Fruit fly (Drosophila melanogaster) whole organism, embryonic: ENCODE measurements around the gene Nf-YA.

Source experiments
- Adf1 ChIP-seq: fragments of 200-800 bp; sonication (Bioruptor generic); IDR thresholded peaks from 2 replicates; pipeline ENCODE4 v1.3.6; 2022; ENCODE audit warnings: missing biosample characterization, missing genetic modification characterization
- CG11695 ChIP-seq: fragments of 200-800 bp; sonication (Bioruptor generic); IDR thresholded peaks from 3 replicates; pipeline ENCODE4 v1.3.6; 2022; ENCODE audit warnings: missing biosample characterization, missing genetic modification characterization
- CG11723 ChIP-seq: fragments of 200-800 bp; sonication (Bioruptor generic); optimal IDR thresholded peaks from 2 replicates; lab custom pipeline; 2017; ENCODE audit warnings: missing biosample characterization, mild to moderate bottlenecking, missing genetic modification characterization
- CG1233 ChIP-seq: fragments of 200-800 bp; sonication (Bioruptor generic); optimal IDR thresholded peaks from 4 replicates; lab custom pipeline; 2018; ENCODE audit warnings: missing biosample characterization, mild to moderate bottlenecking, missing genetic modification characterization
- CG14014 ChIP-seq: fragments of 200-800 bp; sonication (Bioruptor generic); IDR thresholded peaks from 2 replicates; pipeline ENCODE4 v1.3.6; 2022; ENCODE audit warnings: missing biosample characterization, missing genetic modification characterization
- CG15514 ChIP-seq: fragments of 200-800 bp; sonication (Bioruptor generic); optimal IDR thresholded peaks from 3 replicates; lab custom pipeline; 2017; ENCODE audit warnings: missing biosample characterization, missing genetic modification characterization, mild to moderate bottlenecking, moderate library complexity, missing genetic modification reagents
- CG1602 ChIP-seq: fragments of 200-800 bp; sonication (Bioruptor generic); optimal IDR thresholded peaks from 3 replicates; lab custom pipeline; 2016; ENCODE audit warnings: missing biosample characterization, missing genetic modification characterization
- CG1603 ChIP-seq: fragments of 200-800 bp; sonication (Bioruptor generic); optimal IDR thresholded peaks from 2 replicates; lab custom pipeline; 2019; ENCODE audit warnings: missing biosample characterization, mild to moderate bottlenecking, missing genetic modification characterization, moderate library complexity
- CG16813 ChIP-seq: fragments of 200-800 bp; sonication (Bioruptor generic); IDR thresholded peaks from 3 replicates; pipeline ENCODE4 v1.3.6; 2022; ENCODE audit warnings: missing biosample characterization, missing genetic modification characterization; ENCODE audit not compliant: partially characterized antibody
- CG2116 ChIP-seq: fragments of 200-800 bp; sonication (Bioruptor generic); optimal IDR thresholded peaks from 3 replicates; lab custom pipeline; 2018; ENCODE audit warnings: missing biosample characterization, mild to moderate bottlenecking, missing genetic modification characterization
- CG3281 ChIP-seq: fragments of 200-800 bp; sonication (Bioruptor generic); optimal IDR thresholded peaks from 3 replicates; lab custom pipeline; 2017; ENCODE audit warnings: missing biosample characterization, mild to moderate bottlenecking, missing genetic modification characterization
- CG3407 ChIP-seq: fragments of 200-800 bp; sonication (Bioruptor generic); optimal IDR thresholded peaks from 2 replicates; lab custom pipeline; 2018; ENCODE audit warnings: missing biosample characterization, mild to moderate bottlenecking, missing genetic modification characterization
- CG34376 ChIP-seq: fragments of 200-800 bp; sonication (Bioruptor generic); optimal IDR thresholded peaks from 2 replicates; lab custom pipeline; 2018; ENCODE audit warnings: missing biosample characterization, mild to moderate bottlenecking, missing genetic modification characterization
- CG34422 ChIP-seq: fragments of 200-800 bp; sonication (Bioruptor generic); IDR thresholded peaks from 3 replicates; pipeline ENCODE4 v1.3.6; 2022; ENCODE audit warnings: missing biosample characterization, missing genetic modification characterization
- CG4282 ChIP-seq: fragments of 200-800 bp; sonication (Bioruptor generic); optimal IDR thresholded peaks from 2 replicates; lab custom pipeline; 2016; ENCODE audit warnings: missing biosample characterization, missing genetic modification characterization
- CG4360 ChIP-seq: fragments of 200-800 bp; sonication (Bioruptor generic); IDR thresholded peaks from 2 replicates; pipeline ENCODE4 v1.3.6; 2022; ENCODE audit warnings: missing biosample characterization, missing genetic modification characterization
- CG9876 ChIP-seq: fragments of 200-800 bp; sonication (Bioruptor generic); optimal IDR thresholded peaks from 2 replicates; lab custom pipeline; 2016; ENCODE audit warnings: missing biosample characterization, missing genetic modification characterization
- Dad ChIP-seq: fragments of 200-800 bp; sonication (Bioruptor generic); optimal IDR thresholded peaks from 3 replicates; lab custom pipeline; 2016; ENCODE audit warnings: missing biosample characterization, missing genetic modification characterization
- ERR ChIP-seq: fragments of 200-800 bp; sonication (Bioruptor generic); optimal IDR thresholded peaks from 2 replicates; lab custom pipeline; 2016; ENCODE audit warnings: missing biosample characterization, missing genetic modification characterization
- GATAe ChIP-seq: fragments of 200-800 bp; sonication (Bioruptor generic); conservative IDR thresholded peaks from 2 replicates; pipeline ENCODE4 v1.3.6; 2022; ENCODE audit warnings: missing biosample characterization, missing genetic modification characterization
- Hand ChIP-seq: fragments of 200-800 bp; sonication (Bioruptor generic); optimal IDR thresholded peaks from 2 replicates; lab custom pipeline; 2017; ENCODE audit warnings: mild to moderate bottlenecking, missing biosample characterization, missing genetic modification reagents, missing genetic modification characterization
- Hmx ChIP-seq: fragments of 200-800 bp; sonication (Bioruptor generic); optimal IDR thresholded peaks from 2 replicates; lab custom pipeline; 2016; ENCODE audit warnings: missing biosample characterization, missing genetic modification characterization
- Mes4 ChIP-seq: fragments of 200-800 bp; sonication (Bioruptor generic); optimal IDR thresholded peaks from 2 replicates; lab custom pipeline; 2016; ENCODE audit warnings: missing biosample characterization, missing genetic modification characterization
- Myb ChIP-seq: fragments of 200-800 bp; sonication (Bioruptor generic); optimal IDR thresholded peaks from 2 replicates; lab custom pipeline; 2016; ENCODE audit warnings: missing biosample characterization, missing genetic modification characterization
- NK7.1 ChIP-seq: fragments of 200-800 bp; sonication (Bioruptor generic); optimal IDR thresholded peaks from 3 replicates; lab custom pipeline; 2016; ENCODE audit warnings: missing biosample characterization, missing genetic modification characterization
- Oli ChIP-seq: fragments of 200-800 bp; sonication (Bioruptor generic); optimal IDR thresholded peaks from 2 replicates; lab custom pipeline; 2018; ENCODE audit warnings: missing biosample characterization, mild to moderate bottlenecking, missing genetic modification characterization, moderate library complexity
- Rfx ChIP-seq: fragments of 200-800 bp; sonication (Bioruptor generic); IDR thresholded peaks from 2 replicates; pipeline ENCODE4 v1.3.6; 2022; ENCODE audit warnings: missing biosample characterization, missing genetic modification characterization
- Ssrp ChIP-seq: fragments of 200-800 bp; sonication (Bioruptor generic); optimal IDR thresholded peaks from 2 replicates; lab custom pipeline; 2018; ENCODE audit warnings: missing biosample characterization, mild to moderate bottlenecking, missing genetic modification characterization, moderate library complexity
- TFAM ChIP-seq: fragments of 200-800 bp; sonication (Bioruptor generic); optimal IDR thresholded peaks from 2 replicates; lab custom pipeline; 2017; ENCODE audit warnings: missing biosample characterization, missing genetic modification characterization, inconsistent platforms
- Taf1 ChIP-seq: fragments of 200-800 bp; sonication (Bioruptor generic); IDR thresholded peaks from 2 replicates; pipeline ENCODE4 v1.3.6; 2022; ENCODE audit warnings: missing biosample characterization, missing genetic modification characterization
- Trl ChIP-seq, 3 experiments: fragments of >200 bp in 2 of 3; fragments of 200-800 bp in 1 of 3; sonication (Bioruptor generic) in 1 of 3; optimal IDR thresholded peaks; 2 replicates in 1 of 3; 3 replicates in 2 of 3; lab custom pipeline; 2016 to 2017; ENCODE audit warnings: missing biosample characterization in 1 of 3, missing genetic modification characterization in 1 of 3
- Xrp1 ChIP-seq: fragments of 200-800 bp; sonication (Bioruptor generic); IDR thresholded peaks from 2 replicates; pipeline ENCODE4 v1.3.6; 2022; ENCODE audit warnings: missing biosample characterization, missing genetic modification characterization
- ab ChIP-seq: fragments of 200-800 bp; sonication (Bioruptor generic); optimal IDR thresholded peaks from 2 replicates; lab custom pipeline; 2016; ENCODE audit warnings: missing biosample characterization, missing genetic modification characterization
- ap ChIP-seq: fragments of 200-800 bp; sonication (Bioruptor generic); IDR thresholded peaks from 2 replicates; pipeline ENCODE4 v1.3.6; 2022; ENCODE audit warnings: missing biosample characterization, missing genetic modification characterization
- bsh ChIP-seq, 2 experiments: fragments of 200-800 bp; sonication (Bioruptor generic); optimal IDR thresholded peaks; 2 replicates each; lab custom pipeline; 2017 to 2018; ENCODE audit warnings: mild to moderate bottlenecking in 2 of 2, missing biosample characterization in 2 of 2, missing genetic modification characterization in 2 of 2, moderate library complexity in 1 of 2
- cg ChIP-seq: fragments of 200-800 bp; sonication (Bioruptor generic); optimal IDR thresholded peaks from 3 replicates; lab custom pipeline; 2019; ENCODE audit warnings: missing biosample characterization, mild to moderate bottlenecking, missing genetic modification characterization, moderate library complexity
- da ChIP-seq: fragments of 200-800 bp; sonication (Bioruptor generic); optimal IDR thresholded peaks from 2 replicates; lab custom pipeline; 2016; ENCODE audit warnings: missing biosample characterization, missing genetic modification characterization
- fd64A ChIP-seq: fragments of 200-800 bp; sonication (Bioruptor generic); optimal IDR thresholded peaks from 3 replicates; lab custom pipeline; 2018; ENCODE audit warnings: missing biosample characterization, mild to moderate bottlenecking, missing genetic modification characterization
- gsb-n ChIP-seq: fragments of 200-800 bp; sonication (Bioruptor generic); optimal IDR thresholded peaks from 3 replicates; lab custom pipeline; 2018; ENCODE audit warnings: missing biosample characterization, mild to moderate bottlenecking, missing genetic modification characterization
- her ChIP-seq: fragments of 200-800 bp; sonication (Bioruptor generic); optimal IDR thresholded peaks from 2 replicates; lab custom pipeline; 2016; ENCODE audit warnings: missing biosample characterization, missing genetic modification characterization
- hkb ChIP-seq, 2 experiments: fragments of 200-800 bp in 1 of 2; fragments of >200 bp in 1 of 2; sonication (Bioruptor generic) in 1 of 2; IDR thresholded peaks in 1 of 2; optimal IDR thresholded peaks in 1 of 2; 2 replicates each; pipeline versions ENCODE4 v1.3.6 to Lab custom; 2017 to 2022; ENCODE audit warnings: missing biosample characterization in 1 of 2, missing genetic modification characterization in 1 of 2
- jigr1 ChIP-seq: fragments of 200-800 bp; sonication (Bioruptor generic); IDR thresholded peaks from 3 replicates; pipeline ENCODE4 v1.3.6; 2022; ENCODE audit warnings: missing biosample characterization, missing genetic modification characterization
- maf-S ChIP-seq: fragments of 200-800 bp; sonication (Bioruptor generic); optimal IDR thresholded peaks from 2 replicates; lab custom pipeline; 2016; ENCODE audit warnings: missing biosample characterization, missing genetic modification characterization
- seq ChIP-seq: fragments of 200-800 bp; sonication (Bioruptor generic); IDR thresholded peaks from 2 replicates; pipeline ENCODE4 v1.3.6; 2022; ENCODE audit warnings: missing biosample characterization, missing genetic modification characterization
- slou ChIP-seq: fragments of 200-800 bp; sonication (Bioruptor generic); optimal IDR thresholded peaks from 3 replicates; lab custom pipeline; 2016; ENCODE audit warnings: missing biosample characterization, missing genetic modification characterization
- ssp ChIP-seq: fragments of 200-800 bp; sonication (Bioruptor generic); IDR thresholded peaks from 2 replicates; pipeline ENCODE4 v1.3.6; 2022; ENCODE audit warnings: missing biosample characterization, missing genetic modification characterization
- tio ChIP-seq: fragments of 200-800 bp; sonication (Bioruptor generic); optimal IDR thresholded peaks from 2 replicates; lab custom pipeline; 2017; ENCODE audit warnings: missing biosample characterization, missing genetic modification characterization, inconsistent platforms
- tna ChIP-seq: fragments of 200-800 bp; sonication (Bioruptor generic); IDR thresholded peaks from 2 replicates; pipeline ENCODE4 v1.3.6; 2022; ENCODE audit warnings: missing biosample characterization, missing genetic modification characterization; ENCODE audit not compliant: partially characterized antibody
- tx ChIP-seq: fragments of 200-800 bp; sonication (Bioruptor generic); optimal IDR thresholded peaks from 2 replicates; lab custom pipeline; 2016; ENCODE audit warnings: missing biosample characterization, missing genetic modification characterization

Nf-YA gene

dm6 chr3L:9426656-9427294 is 15.3 kb downstream of the Nf-YA start, which contains the start of the genes Atat and Shc (continued):
- TF ChIP-seq ab, result peak; percentile 99
- TF ChIP-seq CG4360 (GFP tag; lab: Robert Waterston, UW), result peak; percentile 87
- peak; percentile 99 for TF ChIP-seq tio
- peak; percentile 97 for TF ChIP-seq ssp
- peak; percentile 99 for TF ChIP-seq ERR (GFP tag; lab: Kevin White, UChicago)
- TF ChIP-seq CG3407 (GFP tag; lab: Kevin White, UChicago), result peak; percentile 92
- TF ChIP-seq CG3281 (GFP tag; lab: Kevin White, UChicago), result peak; percentile 97
- peak; percentile 99 for TF ChIP-seq Taf1 (GFP tag; lab: Robert Waterston, UW)
- peak; percentile 80; the same call in 1 of the 2 replicates for TF ChIP-seq tna (GFP tag; lab: Robert Waterston, UW)
- peak; percentile 100 for TF ChIP-seq CG1602
- TF ChIP-seq maf-S (GFP tag; lab: Kevin White, UChicago), result peak; percentile 99
- TF ChIP-seq jigr1 (GFP tag; lab: Robert Waterston, UW), result peak; percentile 100
- peak; percentile 98 for TF ChIP-seq Oli (tag; lab: Kevin White, UChicago)
- peak; percentile 96 for TF ChIP-seq Myb (GFP tag; lab: Kevin White, UChicago)
- peak; percentile 2 for TF ChIP-seq cg
- peak; percentile 100 for TF ChIP-seq tx
- TF ChIP-seq da, result peak; percentile 99
- peak; percentile 99 for TF ChIP-seq ap (GFP tag; lab: Robert Waterston, UW)
- peak; percentile 97 for TF ChIP-seq gsb-n (tag; lab: Kevin White, UChicago)
- peak; percentile 97 for TF ChIP-seq her (GFP tag; lab: Kevin White, UChicago)
- peak; percentile 96 for TF ChIP-seq CG15514
- TF ChIP-seq seq (GFP tag; lab: Robert Waterston, UW), result peak; percentile 98
- TF ChIP-seq CG1233 (GFP tag; lab: Kevin White, UChicago), result peak; percentile 98
- TF ChIP-seq TFAM, result peak; percentile 89
- TF ChIP-seq CG9876, result peak; percentile 100
- TF ChIP-seq CG34376, result peak; percentile 99
- peak; percentile 100 for TF ChIP-seq CG4282 (GFP tag; lab: Kevin White, UChicago)
- TF ChIP-seq fd64A (GFP tag; lab: Kevin White, UChicago), result peak; percentile 89
- peak; percentile 100 for TF ChIP-seq Rfx (GFP tag; lab: Robert Waterston, UW)
- peak; percentile 98 for TF ChIP-seq NK7.1
- no peak for TF ChIP-seq Trl (optimal IDR thresholded peaks at IDR 0.05; lab: Kevin White, UChicago)
- peak; percentile 100 for TF ChIP-seq Trl (GFP tag; optimal IDR thresholded peaks at IDR 0.05; lab: Kevin White, UChicago)
- TF ChIP-seq CG2116 (GFP tag; lab: Kevin White, UChicago), result peak; percentile 93
- peak; percentile 90 for TF ChIP-seq Adf1 (GFP tag; lab: Robert Waterston, UW)
- TF ChIP-seq CG11695 (GFP tag; lab: Robert Waterston, UW), result peak; percentile 97
- TF ChIP-seq Mes4 (GFP tag; lab: Kevin White, UChicago), result peak; percentile 99
- peak; percentile 97 for TF ChIP-seq Hmx
- peak; percentile 99 for TF ChIP-seq Xrp1 (GFP tag; lab: Robert Waterston, UW)
- peak; percentile 97 for TF ChIP-seq CG11723 (GFP tag; lab: Kevin White, UChicago)
- peak; percentile 100 for TF ChIP-seq CG34422
- peak; percentile 96 for TF ChIP-seq CG16813 (GFP tag; lab: Robert Waterston, UW)
- TF ChIP-seq bsh (GFP tag; optimal IDR thresholded peaks at IDR 0.05; lab: Kevin White, UChicago), result peak; percentile 72 to 98
- TF ChIP-seq Dad (GFP tag; lab: Kevin White, UChicago), result peak; percentile 99
- peak; percentile 90 for TF ChIP-seq hkb (optimal IDR thresholded peaks at IDR 0.05; lab: Kevin White, UChicago)
- TF ChIP-seq hkb (GFP tag; IDR thresholded peaks at IDR 0.05; lab: Robert Waterston, UW), result peak; percentile 98
- TF ChIP-seq GATAe, result peak; percentile 98
- TF ChIP-seq CG14014 (GFP tag; lab: Robert Waterston, UW), result peak; percentile 99
- TF ChIP-seq Hand (GFP tag; lab: Kevin White, UChicago), result peak; percentile 93
- TF ChIP-seq CG1603 (tag; lab: Kevin White, UChicago), result peak; percentile 98
- TF ChIP-seq Ssrp, result peak; percentile 99
- peak; percentile 99 for TF ChIP-seq slou
